Worm (Caenorhabditis elegans) whole organism, L4/young adult: ENCODE results near the gene ceh-92.

Experiments
- W03F9.2 ChIP-seq: fragments of 150-350 bp; optimal IDR thresholded peaks from 2 replicates; lab custom pipeline; 2014; ENCODE audit warnings: missing biosample characterization, missing genetic modification characterization
- dao-5 ChIP-seq: sonication (generic microtip); optimal IDR thresholded peaks from 2 replicates; lab custom pipeline; 2016; ENCODE audit warnings: missing genotype, missing genetic modification characterization, moderate library complexity, missing compliant biosample characterization
- him-1 ChIP-seq: sonication (generic microtip); optimal IDR thresholded peaks from 2 replicates; lab custom pipeline; 2016; ENCODE audit warnings: missing genotype, missing genetic modification reagents, missing genetic modification characterization, missing compliant biosample characterization

- no peak for TF ChIP-seq W03F9.2
- TF ChIP-seq him-1 (tag; lab: Kevin White, UChicago), result no peak
- no peak for TF ChIP-seq dao-5
Measured at ce11 chrIII:11579380-11579779, 2.0 kb upstream of the ceh-92 start.
